Fruit fly (Drosophila melanogaster) whole organism, embryonic: ENCODE results near the gene topi.

ENCODE experiments used
- BtbVII ChIP-seq: fragments of 200-800 bp; sonication (Bioruptor generic); optimal IDR thresholded peaks from 3 replicates; lab custom pipeline; 2017; ENCODE audit warnings: missing biosample characterization, mild to moderate bottlenecking, missing genetic modification characterization
- CG10543 ChIP-seq: fragments of 200-800 bp; sonication (Bioruptor generic); optimal IDR thresholded peaks from 3 replicates; lab custom pipeline; 2017; ENCODE audit warnings: missing biosample characterization, mild to moderate bottlenecking, missing genetic modification characterization, moderate library complexity
- CG11398 ChIP-seq: fragments of 200-800 bp; sonication (Bioruptor generic); optimal IDR thresholded peaks from 2 replicates; lab custom pipeline; 2016; ENCODE audit warnings: missing biosample characterization, missing genetic modification characterization
- CG12071 ChIP-seq: fragments of 200-800 bp; sonication (Bioruptor generic); optimal IDR thresholded peaks from 3 replicates; lab custom pipeline; 2018; ENCODE audit warnings: missing biosample characterization, mild to moderate bottlenecking, missing genetic modification characterization
- CG12769 ChIP-seq: fragments of 200-800 bp; sonication (Bioruptor generic); optimal IDR thresholded peaks from 2 replicates; lab custom pipeline; 2019; ENCODE audit warnings: missing biosample characterization, mild to moderate bottlenecking, missing genetic modification characterization, moderate library complexity
- CG12942 ChIP-seq: fragments of 200-800 bp; sonication (Bioruptor generic); optimal IDR thresholded peaks from 3 replicates; lab custom pipeline; 2016; ENCODE audit warnings: missing biosample characterization, missing genetic modification characterization
- CG13624 ChIP-seq: fragments of 200-800 bp; sonication (Bioruptor generic); optimal IDR thresholded peaks from 2 replicates; lab custom pipeline; 2016; ENCODE audit warnings: missing biosample characterization, missing genetic modification characterization
- CG2712 ChIP-seq: fragments of 200-800 bp; optimal IDR thresholded peaks from 3 replicates; lab custom pipeline; 2019; ENCODE audit warnings: missing biosample characterization, mild to moderate bottlenecking, missing genetic modification characterization, moderate library complexity
- CG32532 ChIP-seq: fragments of 200-800 bp; sonication (Bioruptor generic); IDR thresholded peaks from 2 replicates; pipeline ENCODE4 v1.3.6; 2022; ENCODE audit warnings: missing biosample characterization, missing genetic modification characterization
- CG3407 ChIP-seq: fragments of 200-800 bp; sonication (Bioruptor generic); optimal IDR thresholded peaks from 2 replicates; lab custom pipeline; 2018; ENCODE audit warnings: missing biosample characterization, mild to moderate bottlenecking, missing genetic modification characterization
- CG3847 ChIP-seq: fragments of 200-800 bp; sonication (Bioruptor generic); IDR thresholded peaks from 2 replicates; pipeline ENCODE4 v1.3.6; 2022; ENCODE audit warnings: missing biosample characterization, missing genetic modification characterization
- CG5180 ChIP-seq: fragments of 200-800 bp; sonication (Bioruptor generic); optimal IDR thresholded peaks from 3 replicates; lab custom pipeline; 2017; ENCODE audit warnings: missing biosample characterization, missing genetic modification characterization, mild to moderate bottlenecking, moderate library complexity, missing genetic modification reagents
- CG5245 ChIP-seq: fragments of 200-800 bp; sonication (Bioruptor generic); optimal IDR thresholded peaks from 3 replicates; lab custom pipeline; 2016; ENCODE audit warnings: missing biosample characterization, missing genetic modification characterization
- CG6175 ChIP-seq: fragments of 200-800 bp; sonication (Bioruptor generic); IDR thresholded peaks from 3 replicates; pipeline ENCODE4 v1.3.6; 2022; ENCODE audit warnings: missing biosample characterization, missing genetic modification characterization
- Dfd ChIP-seq, 2 experiments: fragments of >200 bp; optimal IDR thresholded peaks; 2 replicates each; lab custom pipeline; 2017; ENCODE audit warnings: missing biosample characterization in 2 of 2, missing genetic modification characterization in 2 of 2
- Dref ChIP-seq: fragments of 200-800 bp; sonication (Bioruptor generic); IDR thresholded peaks from 2 replicates; pipeline ENCODE4 v1.3.6; 2022; ENCODE audit warnings: missing biosample characterization, missing genetic modification characterization
- H2.0 ChIP-seq: fragments of 200-800 bp; sonication (Bioruptor generic); IDR thresholded peaks from 2 replicates; pipeline ENCODE4 v1.3.6; 2022; ENCODE audit warnings: missing biosample characterization, missing genetic modification characterization
- Lim3 ChIP-seq: fragments of 200-800 bp; sonication (Bioruptor generic); IDR thresholded peaks from 2 replicates; pipeline ENCODE4 v1.3.6; 2022; ENCODE audit warnings: missing biosample characterization, missing genetic modification characterization
- Med ChIP-seq: fragments of 200-800 bp; sonication (Bioruptor generic); peaks from one replicate; lab custom pipeline; 2016; ENCODE audit warnings: missing biosample characterization, missing genetic modification characterization, mild to moderate bottlenecking, inconsistent platforms, moderate library complexity
- NFAT ChIP-seq: fragments of 200-800 bp; sonication (Bioruptor generic); IDR thresholded peaks from 2 replicates; pipeline ENCODE4 v1.3.6; 2022; ENCODE audit warnings: missing biosample characterization, missing genetic modification characterization
- NK7.1 ChIP-seq: fragments of 200-800 bp; sonication (Bioruptor generic); optimal IDR thresholded peaks from 3 replicates; lab custom pipeline; 2016; ENCODE audit warnings: missing biosample characterization, missing genetic modification characterization
- Pdp1 ChIP-seq, 2 experiments: fragments of 200-800 bp; sonication (Bioruptor generic); optimal IDR thresholded peaks; 3 replicates each; lab custom pipeline; 2016; ENCODE audit warnings: missing biosample characterization in 2 of 2, missing genetic modification characterization in 2 of 2, mild to moderate bottlenecking in 1 of 2, moderate library complexity in 1 of 2
- Ptx1 ChIP-seq: fragments of 200-800 bp; sonication (Bioruptor generic); IDR thresholded peaks from 2 replicates; pipeline ENCODE4 v1.3.6; 2022; ENCODE audit warnings: missing biosample characterization, missing genetic modification characterization
- Rfx ChIP-seq: fragments of 200-800 bp; sonication (Bioruptor generic); IDR thresholded peaks from 2 replicates; pipeline ENCODE4 v1.3.6; 2022; ENCODE audit warnings: missing biosample characterization, missing genetic modification characterization
- Side ChIP-seq: fragments of 200-800 bp; sonication (Bioruptor generic); optimal IDR thresholded peaks from 2 replicates; lab custom pipeline; 2016; ENCODE audit warnings: missing biosample characterization, missing genetic modification characterization
- Ssrp ChIP-seq: fragments of 200-800 bp; sonication (Bioruptor generic); optimal IDR thresholded peaks from 2 replicates; lab custom pipeline; 2018; ENCODE audit warnings: missing biosample characterization, mild to moderate bottlenecking, missing genetic modification characterization, moderate library complexity
- Stat92E ChIP-seq, 3 experiments: fragments of >200 bp in 2 of 3; fragments of 200-800 bp in 1 of 3; sonication (Bioruptor generic) in 1 of 3; optimal IDR thresholded peaks; 2 replicates each; lab custom pipeline; 2017 to 2019; ENCODE audit warnings: missing biosample characterization in 3 of 3, missing genetic modification characterization in 3 of 3, mild to moderate bottlenecking in 1 of 3, moderate library complexity in 1 of 3
- Taf1 ChIP-seq: fragments of 200-800 bp; sonication (Bioruptor generic); IDR thresholded peaks from 2 replicates; pipeline ENCODE4 v1.3.6; 2022; ENCODE audit warnings: missing biosample characterization, missing genetic modification characterization
- Trl ChIP-seq, 3 experiments: fragments of >200 bp in 2 of 3; fragments of 200-800 bp in 1 of 3; sonication (Bioruptor generic) in 1 of 3; optimal IDR thresholded peaks; 2 replicates in 1 of 3; 3 replicates in 2 of 3; lab custom pipeline; 2016 to 2017; ENCODE audit warnings: missing biosample characterization in 1 of 3, missing genetic modification characterization in 1 of 3
- chinmo ChIP-seq: fragments of 200-800 bp; sonication (Bioruptor generic); IDR thresholded peaks from 4 replicates; pipeline ENCODE4 v1.3.6; 2022; ENCODE audit warnings: missing biosample characterization, missing genetic modification characterization; ENCODE audit not compliant: partially characterized antibody
- ci ChIP-seq: fragments of 200-800 bp; sonication (Bioruptor generic); IDR thresholded peaks from 3 replicates; pipeline ENCODE4 v1.3.6; 2022; ENCODE audit warnings: missing biosample characterization, missing genetic modification characterization
- crp ChIP-seq, 2 experiments: fragments of 200-800 bp; sonication (Bioruptor generic); optimal IDR thresholded peaks; 2 replicates in 1 of 2; 3 replicates in 1 of 2; lab custom pipeline; 2017; ENCODE audit warnings: missing biosample characterization in 2 of 2, missing genetic modification characterization in 2 of 2, mild to moderate bottlenecking in 1 of 2, moderate library complexity in 1 of 2
- dpn ChIP-seq, 2 experiments: fragments of 200-800 bp; sonication (Bioruptor generic); optimal IDR thresholded peaks; 3 replicates each; lab custom pipeline; 2016; ENCODE audit warnings: missing biosample characterization in 2 of 2, missing genetic modification characterization in 2 of 2
- fd102C ChIP-seq: fragments of 200-800 bp; sonication (Bioruptor generic); optimal IDR thresholded peaks from 2 replicates; lab custom pipeline; 2018; ENCODE audit warnings: missing biosample characterization, mild to moderate bottlenecking, missing genetic modification characterization, moderate library complexity
- ftz-f1 ChIP-seq: fragments of 200-800 bp; sonication (Bioruptor generic); optimal IDR thresholded peaks from 2 replicates; lab custom pipeline; 2016; ENCODE audit warnings: missing biosample characterization, missing genetic modification characterization
- gsb ChIP-seq: fragments of 200-800 bp; sonication (Bioruptor generic); IDR thresholded peaks from 2 replicates; pipeline ENCODE4 v1.3.6; 2022; ENCODE audit warnings: missing biosample characterization, missing genetic modification characterization
- lab ChIP-seq: fragments of 200-800 bp; sonication (Bioruptor generic); optimal IDR thresholded peaks from 3 replicates; lab custom pipeline; 2017; ENCODE audit warnings: missing biosample characterization, missing genetic modification characterization, mild to moderate bottlenecking, moderate library complexity, missing genetic modification reagents
- nau ChIP-seq: fragments of 200-800 bp; sonication (Bioruptor generic); optimal IDR thresholded peaks from 3 replicates; lab custom pipeline; 2017; ENCODE audit warnings: missing biosample characterization, mild to moderate bottlenecking, missing genetic modification characterization, missing genetic modification reagents
- otp ChIP-seq: fragments of 200-800 bp; sonication (Bioruptor generic); IDR thresholded peaks from 3 replicates; pipeline ENCODE4, ENCODE4 v1.3.6; 2022; ENCODE audit warnings: missing biosample characterization, missing genetic modification characterization
- rib ChIP-seq: fragments of 200-800 bp; sonication (Bioruptor generic); IDR thresholded peaks from 2 replicates; pipeline ENCODE4 v1.3.6; 2022; ENCODE audit warnings: missing biosample characterization, missing genetic modification characterization
- sd ChIP-seq: fragments of 200-800 bp; sonication (Bioruptor generic); optimal IDR thresholded peaks from 3 replicates; lab custom pipeline; 2018; ENCODE audit warnings: missing biosample characterization, mild to moderate bottlenecking, missing genetic modification characterization, moderate library complexity
- sens-2 ChIP-seq: fragments of 200-800 bp; sonication (Bioruptor generic); IDR thresholded peaks from 2 replicates; pipeline ENCODE4 v1.3.6; 2022; ENCODE audit warnings: missing biosample characterization, missing genetic modification characterization
- tio ChIP-seq: fragments of 200-800 bp; sonication (Bioruptor generic); optimal IDR thresholded peaks from 2 replicates; lab custom pipeline; 2017; ENCODE audit warnings: missing biosample characterization, missing genetic modification characterization, inconsistent platforms
- z ChIP-seq: fragments of 200-800 bp; sonication (Bioruptor generic); IDR thresholded peaks from 3 replicates; pipeline ENCODE4 v1.3.6; 2022; ENCODE audit warnings: missing biosample characterization, missing genetic modification characterization

topi gene

dm6 chr3R:9767620-9768592 lies 7.0 kb upstream of the topi start, which contains the start of gene Naa80 (continued):
- TF ChIP-seq Taf1 (GFP tag; lab: Robert Waterston, UW) (no peak), CG5180 (GFP tag; lab: Kevin White, UChicago) (no peak), CG3407 (no peak), CG12071 (peak; percentile 32), Ptx1 (GFP tag; lab: Robert Waterston, UW) (peak; percentile 56), crp (GFP tag; optimal IDR thresholded peaks at IDR 0.05; lab: Kevin White, UChicago) (peak in 1 of 2 experiments; percentile 45), CG12942 (GFP tag; lab: Kevin White, UChicago) (peak; percentile 69), CG5245 (GFP tag; lab: Kevin White, UChicago) (peak; percentile 21), CG3847 (GFP tag; lab: Robert Waterston, UW) (peak; percentile 94), CG6175 (peak; percentile 70; the same call in 2 of the 3 replicates), fd102C (GFP tag; lab: Kevin White, UChicago) (no peak), NFAT (GFP tag; lab: Robert Waterston, UW) (peak; percentile 87), Rfx (GFP tag; lab: Robert Waterston, UW) (peak; percentile 88)

- no peak for TF ChIP-seq Ssrp (tag; lab: Kevin White, UChicago)
- TF ChIP-seq Lim3 (GFP tag; lab: Robert Waterston, UW) = no peak
- TF ChIP-seq gsb (GFP tag; lab: Robert Waterston, UW) = 0 out of 2 replicates have a peak, but pooled peaks have one; percentile 26
- no peak for TF ChIP-seq Side (GFP tag; lab: Kevin White, UChicago)
- TF ChIP-seq z (GFP tag; lab: Robert Waterston, UW) = no peak
- no peak for TF ChIP-seq CG2712 (tag; lab: Kevin White, UChicago)
- TF ChIP-seq Med (GFP tag; lab: Kevin White, UChicago) = peak; percentile 77
- no peak for TF ChIP-seq NK7.1 (GFP tag; lab: Kevin White, UChicago)
- TF ChIP-seq otp = no peak
- TF ChIP-seq Dref (GFP tag; lab: Robert Waterston, UW) = 0 out of 2 replicates have a peak, but pooled peaks have one; percentile 27
- TF ChIP-seq ci = 0 out of 3 replicates have a peak, but pooled peaks have one; percentile 7
- no peak for TF ChIP-seq CG11398 (GFP tag; lab: Kevin White, UChicago)
- no peak for TF ChIP-seq Dfd (GFP tag; optimal IDR thresholded peaks at IDR 0.05; lab: Kevin White, UChicago)
- no peak for TF ChIP-seq H2.0 (GFP tag; lab: Robert Waterston, UW)
- TF ChIP-seq tio (GFP tag; lab: Kevin White, UChicago) = no peak
These were observed 6.0 kb upstream of the topi start, which contains the start of gene MED6 for dm6 chr3R:9768884-9769283. Gene MED6 (minus strand): TSS chr3R:9768984.

- TF ChIP-seq chinmo (GFP tag; lab: Robert Waterston, UW) (peak; percentile 86; the same call in 3 of the 4 replicates), BtbVII (GFP tag; lab: Kevin White, UChicago) (no peak), Med (GFP tag; lab: Kevin White, UChicago) (peak; percentile 51), CG13624 (GFP tag; lab: Kevin White, UChicago) (peak; percentile 30), Pdp1 (GFP tag; optimal IDR thresholded peaks at IDR 0.05; lab: Kevin White, UChicago) (peak in 1 of 2 experiments; percentile 97), ftz-f1 (GFP tag; lab: Kevin White, UChicago) (peak; percentile 37), lab (GFP tag; lab: Kevin White, UChicago) (peak; percentile 7), Rfx (GFP tag; lab: Robert Waterston, UW) (peak; percentile 27; the same call in 1 of the 2 replicates), rib (GFP tag; lab: Robert Waterston, UW) (0 out of 2 replicates have a peak, but pooled peaks have one; percentile 33), CG10543 (GFP tag; lab: Kevin White, UChicago) (peak; percentile 72), nau (GFP tag; lab: Kevin White, UChicago) (peak; percentile 30), dpn (GFP tag; optimal IDR thresholded peaks at IDR 0.05; lab: Kevin White, UChicago) (no peak), sd (tag; lab: Kevin White, UChicago) (peak; percentile 98), CG32532 (GFP tag; lab: Robert Waterston, UW) (0 out of 2 replicates have a peak, but pooled peaks have one; percentile 24), Trl (optimal IDR thresholded peaks at IDR 0.05; lab: Kevin White, UChicago) (peak in 1 of 2 experiments; percentile 56), Trl (GFP tag; optimal IDR thresholded peaks at IDR 0.05; lab: Kevin White, UChicago) (no peak), CG12769 (tag; lab: Kevin White, UChicago) (peak; percentile 80), Stat92E (GFP tag; optimal IDR thresholded peaks at IDR 0.05; lab: Kevin White, UChicago) (no peak), sens-2 (no peak)
These were observed 4.8 kb upstream of the topi start for dm6 chr3R:9770127-9770526.
